Worm (Caenorhabditis elegans) whole organism, L1 larva: ENCODE results near the gene parn-2.

Experiments used
- C04F5.9 ChIP-seq: sonication (generic microtip); optimal IDR thresholded peaks from 2 replicates; lab custom pipeline; 2016; ENCODE audit warnings: missing genetic modification characterization, missing compliant biosample characterization
- Y116A8C.19 ChIP-seq: sonication (generic microtip); optimal IDR thresholded peaks from 2 replicates; lab custom pipeline; 2016; ENCODE audit warnings: missing compliant biosample characterization, missing genetic modification characterization, borderline replicate concordance
- aha-1 ChIP-seq: fragments of 150-350 bp; optimal IDR thresholded peaks from 2 replicates; lab custom pipeline; 2014; ENCODE audit warnings: missing biosample characterization, missing genetic modification characterization
- alr-1 ChIP-seq: fragments of 200-800 bp; sonication (Bioruptor generic); optimal IDR thresholded peaks from 2 replicates; lab custom pipeline; 2018; ENCODE audit warnings: borderline replicate concordance, mild to moderate bottlenecking, missing genetic modification characterization, missing compliant biosample characterization
- ama-1 ChIP-seq: fragments of 150-350 bp; optimal IDR thresholded peaks from 2 replicates; lab custom pipeline; 2014
- blmp-1 ChIP-seq: fragments of 150-350 bp; optimal IDR thresholded peaks from 2 replicates; lab custom pipeline; 2014; ENCODE audit warnings: missing biosample characterization, missing genetic modification characterization
- ceh-8 ChIP-seq: fragments of 200-800 bp; sonication (Bioruptor generic); optimal IDR thresholded peaks from 2 replicates; lab custom pipeline; 2018; ENCODE audit warnings: mild to moderate bottlenecking, missing genetic modification characterization, moderate library complexity, missing compliant biosample characterization
- ceh-82 ChIP-seq, 3 experiments: fragments of 150-350 bp in 1 of 3; sonication (generic microtip) in 2 of 3; optimal IDR thresholded peaks; 2 replicates each; lab custom pipeline; 2014 to 2017; ENCODE audit warnings: missing biosample characterization in 3 of 3, missing genetic modification characterization in 3 of 3
- ceh-90 ChIP-seq: sonication (generic microtip); optimal IDR thresholded peaks from 2 replicates; lab custom pipeline; 2016; ENCODE audit warnings: missing genetic modification characterization, missing compliant biosample characterization
- dpl-1 ChIP-seq, 3 experiments: fragments of 150-350 bp in 2 of 3; sonication (generic microtip) in 1 of 3; optimal IDR thresholded peaks; 2 replicates each; lab custom pipeline; 2014 to 2017; ENCODE audit warnings: missing biosample characterization in 3 of 3, missing genetic modification characterization in 3 of 3, missing genetic modification reagents in 3 of 3
- efl-1 ChIP-seq, 4 experiments: fragments of 150-350 bp; optimal IDR thresholded peaks in 3 of 4; peaks in 1 of 4; 1 replicate in 1 of 4; 2 replicates in 3 of 4; lab custom pipeline; 2014; ENCODE audit warnings: missing biosample characterization in 2 of 4, missing genetic modification characterization in 2 of 4, missing genetic modification reagents in 2 of 4
- egl-13 ChIP-seq: sonication (generic microtip); optimal IDR thresholded peaks from 2 replicates; lab custom pipeline; 2016; ENCODE audit warnings: missing genotype, missing genetic modification reagents, missing genetic modification characterization, missing compliant biosample characterization
- egl-27 ChIP-seq, 2 experiments: fragments of 150-350 bp in 1 of 2; sonication (generic microtip); optimal IDR thresholded peaks; 3 replicates each; lab custom pipeline; 2017 to 2018; ENCODE audit warnings: missing biosample characterization in 2 of 2, missing genetic modification characterization in 2 of 2, missing genetic modification reagents in 2 of 2
- elt-3 ChIP-seq, 6 experiments: fragments of 150-350 bp in 1 of 6; sonication (generic microtip); optimal IDR thresholded peaks; 2 replicates each; lab custom pipeline; 2017 to 2018; ENCODE audit warnings: missing biosample characterization in 6 of 6, missing genetic modification characterization in 6 of 6, inconsistent platforms in 1 of 6
- fkh-4 ChIP-seq: sonication (generic microtip); optimal IDR thresholded peaks from 2 replicates; lab custom pipeline; 2016; ENCODE audit warnings: missing compliant biosample characterization, missing genetic modification characterization, borderline replicate concordance
- fkh-8 ChIP-seq: sonication (generic microtip); optimal IDR thresholded peaks from 2 replicates; lab custom pipeline; 2016; ENCODE audit warnings: mild to moderate bottlenecking, missing genetic modification characterization, missing compliant biosample characterization
- grh-1 ChIP-seq: fragments of 200-800 bp; sonication (Bioruptor generic); IDR thresholded peaks from 2 replicates; pipeline ENCODE4 v1.3.6; 2022; ENCODE audit warnings: missing genetic modification reagents, missing genetic modification characterization, missing compliant biosample characterization
- hlh-4 ChIP-seq: sonication (generic microtip); optimal IDR thresholded peaks from 2 replicates; lab custom pipeline; 2016; ENCODE audit warnings: mild to moderate bottlenecking, missing genetic modification characterization, missing compliant biosample characterization
- hpl-2 ChIP-seq: fragments of 150-350 bp; optimal IDR thresholded peaks from 2 replicates; lab custom pipeline; 2014; ENCODE audit warnings: missing biosample characterization, missing genetic modification reagents, missing genetic modification characterization
- isw-1 ChIP-seq: fragments of 200-800 bp; sonication (Bioruptor generic); IDR thresholded peaks from 2 replicates; pipeline ENCODE4 v1.3.6; 2022; ENCODE audit warnings: missing genetic modification characterization, missing compliant biosample characterization
- lin-13 ChIP-seq: fragments of 150-350 bp; optimal IDR thresholded peaks from 2 replicates; lab custom pipeline; 2014; ENCODE audit warnings: missing biosample characterization, missing genetic modification reagents, missing genetic modification characterization
- lin-39 ChIP-seq: fragments of 150-350 bp; optimal IDR thresholded peaks from 2 replicates; lab custom pipeline; 2014; ENCODE audit warnings: missing biosample characterization, missing genetic modification reagents, missing genetic modification characterization
- mdl-1 ChIP-seq, 2 experiments: fragments of 150-350 bp; optimal IDR thresholded peaks; 2 replicates each; lab custom pipeline; 2014 to 2017; ENCODE audit warnings: missing biosample characterization in 2 of 2, missing genetic modification characterization in 2 of 2, inconsistent platforms in 1 of 2
- mef-2 ChIP-seq: fragments of 150-350 bp; optimal IDR thresholded peaks from 2 replicates; lab custom pipeline; 2014; ENCODE audit warnings: missing biosample characterization, missing genetic modification characterization
- nhr-11 ChIP-seq: fragments of 150-350 bp; optimal IDR thresholded peaks from 2 replicates; lab custom pipeline; 2014; ENCODE audit warnings: missing biosample characterization, missing genetic modification characterization
- nhr-12 ChIP-seq: sonication (generic microtip); optimal IDR thresholded peaks from 2 replicates; lab custom pipeline; 2017; ENCODE audit warnings: missing biosample characterization, missing genetic modification characterization
- nhr-19 ChIP-seq: fragments of 200-800 bp; sonication (Bioruptor generic); conservative IDR thresholded peaks from 2 replicates; pipeline ENCODE4 v1.3.6; 2022; ENCODE audit warnings: missing genetic modification characterization, missing compliant biosample characterization
- nhr-237 ChIP-seq: fragments of 150-350 bp; optimal IDR thresholded peaks from 2 replicates; lab custom pipeline; 2014; ENCODE audit warnings: missing biosample characterization, missing genetic modification characterization
- nhr-47 ChIP-seq: sonication (generic microtip); optimal IDR thresholded peaks from 2 replicates; lab custom pipeline; 2016; ENCODE audit warnings: mild to moderate bottlenecking, missing genetic modification characterization, moderate library complexity, missing compliant biosample characterization
- nhr-71 ChIP-seq: sonication (generic microtip); optimal IDR thresholded peaks from 2 replicates; lab custom pipeline; 2016; ENCODE audit warnings: mild to moderate bottlenecking, missing genetic modification characterization, moderate library complexity, missing compliant biosample characterization
- nhr-76 ChIP-seq: sonication (generic microtip); optimal IDR thresholded peaks from 2 replicates; lab custom pipeline; 2017; ENCODE audit warnings: missing biosample characterization, missing genetic modification characterization
- nhr-84 ChIP-seq: sonication (generic microtip); optimal IDR thresholded peaks from 2 replicates; lab custom pipeline; 2017; ENCODE audit warnings: missing biosample characterization, missing genetic modification characterization
- nhr-85 ChIP-seq: sonication (generic microtip); peaks from one replicate; lab custom pipeline; 2016; ENCODE audit warnings: missing genetic modification characterization, inconsistent platforms, missing compliant biosample characterization
- nhr-90 ChIP-seq: sonication (generic microtip); optimal IDR thresholded peaks from 2 replicates; lab custom pipeline; 2016; ENCODE audit warnings: mild to moderate bottlenecking, missing genetic modification characterization, missing compliant biosample characterization; ENCODE audit not compliant: poor library complexity
- pag-3 ChIP-seq: sonication (generic microtip); optimal IDR thresholded peaks from 2 replicates; lab custom pipeline; 2017; ENCODE audit warnings: missing genetic modification characterization, mild to moderate bottlenecking, missing compliant biosample characterization, antibody characterized with exemption, borderline replicate concordance; ENCODE audit not compliant: insufficient read depth
- pax-3 ChIP-seq: fragments of 200-800 bp; sonication (Bioruptor generic); optimal IDR thresholded peaks from 2 replicates; lab custom pipeline; 2018; ENCODE audit warnings: mild to moderate bottlenecking, missing genetic modification characterization, moderate library complexity, missing compliant biosample characterization
- rnt-1 ChIP-seq: sonication (generic microtip); optimal IDR thresholded peaks from 2 replicates; lab custom pipeline; 2016; ENCODE audit warnings: mild to moderate bottlenecking, missing genetic modification characterization, moderate library complexity, missing compliant biosample characterization
- skn-1 ChIP-seq: fragments of 150-350 bp; optimal IDR thresholded peaks from 2 replicates; lab custom pipeline; 2014; ENCODE audit warnings: missing biosample characterization, missing genetic modification characterization
- snpc-4 ChIP-seq: fragments of 150-350 bp; optimal IDR thresholded peaks from 2 replicates; lab custom pipeline; 2014; ENCODE audit warnings: missing biosample characterization, missing genetic modification characterization
- snu-23 ChIP-seq: sonication (generic microtip); optimal IDR thresholded peaks from 2 replicates; lab custom pipeline; 2016; ENCODE audit warnings: missing genetic modification characterization, missing compliant biosample characterization
- sox-4 ChIP-seq: sonication (generic microtip); optimal IDR thresholded peaks from 2 replicates; lab custom pipeline; 2016; ENCODE audit warnings: missing genetic modification characterization, missing compliant biosample characterization
- sup-37 ChIP-seq: fragments of 200-800 bp; sonication (Bioruptor generic); optimal IDR thresholded peaks from 2 replicates; lab custom pipeline; 2018; ENCODE audit warnings: mild to moderate bottlenecking, missing genetic modification characterization, missing compliant biosample characterization
- swsn-7 ChIP-seq: sonication (generic microtip); optimal IDR thresholded peaks from 2 replicates; lab custom pipeline; 2016; ENCODE audit warnings: missing genetic modification characterization, missing compliant biosample characterization
- tbx-2 ChIP-seq: sonication (generic microtip); optimal IDR thresholded peaks from 2 replicates; lab custom pipeline; 2016; ENCODE audit warnings: missing genetic modification characterization, missing compliant biosample characterization
- tlp-1 ChIP-seq: fragments of 150-350 bp; optimal IDR thresholded peaks from 2 replicates; lab custom pipeline; 2014; ENCODE audit warnings: missing biosample characterization, missing genetic modification characterization
- unc-62 ChIP-seq: fragments of 150-350 bp; optimal IDR thresholded peaks from 2 replicates; lab custom pipeline; 2014; ENCODE audit warnings: missing biosample characterization, missing genetic modification reagents, missing genetic modification characterization
- xbp-1 ChIP-seq: sonication (generic microtip); optimal IDR thresholded peaks from 2 replicates; lab custom pipeline; 2016; ENCODE audit warnings: missing genetic modification characterization, missing compliant biosample characterization
- zag-1 ChIP-seq: fragments of 150-350 bp; optimal IDR thresholded peaks from 2 replicates; lab custom pipeline; 2014; ENCODE audit warnings: missing biosample characterization, missing genetic modification characterization
- ztf-11 ChIP-seq, 2 experiments: sonication (generic microtip); optimal IDR thresholded peaks; 2 replicates each; lab custom pipeline; 2016 to 2017; ENCODE audit warnings: missing genetic modification characterization in 2 of 2, missing biosample characterization in 1 of 2, missing compliant biosample characterization in 1 of 2

The parn-2 gene

DNA sequence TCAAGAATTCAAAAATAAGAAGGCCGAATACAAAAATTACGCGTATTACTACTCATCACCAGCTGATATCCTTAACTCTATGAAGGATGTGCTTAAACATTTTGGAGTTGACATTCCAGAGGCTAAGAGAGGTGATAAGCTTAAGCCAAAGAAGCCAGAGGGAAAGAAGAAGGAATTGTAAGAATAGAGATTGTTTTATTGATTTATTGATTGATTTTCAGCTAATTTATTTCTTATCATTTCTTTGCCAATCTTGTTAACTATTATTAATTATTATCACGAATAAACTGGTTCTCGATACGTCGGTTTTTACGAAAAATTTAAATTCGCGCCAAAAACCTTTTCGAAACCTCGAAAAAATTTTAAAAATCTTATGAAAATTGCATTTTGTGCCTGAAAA lies 14.6 kb downstream of the parn-2 start:
- TF ChIP-seq mef-2 (tag; lab: Kevin White, UChicago) (no peak), nhr-47 (no peak), snpc-4 (no peak), alr-1 (tag; lab: Kevin White, UChicago) (no peak), ceh-82 (tag; optimal IDR thresholded peaks at IDR 0.05; lab: Kevin White, UChicago) (no peak), ceh-8 (GFP tag; lab: Kevin White, UChicago) (no peak), lin-13 (GFP tag; lab: Kevin White, UChicago) (no peak), rnt-1 (tag; lab: Kevin White, UChicago) (no peak), xbp-1 (no peak), lin-39 (tag; lab: Kevin White, UChicago) (no peak), nhr-76 (no peak), hpl-2 (no peak), fkh-8 (tag; lab: Kevin White, UChicago) (no peak), hlh-4 (tag; lab: Kevin White, UChicago) (no peak), elt-3 (tag; optimal IDR thresholded peaks at IDR 0.05; lab: Kevin White, UChicago) (no peak), fkh-4 (tag; lab: Kevin White, UChicago) (no peak), zag-1 (tag; lab: Kevin White, UChicago) (no peak), pax-3 (tag; lab: Kevin White, UChicago) (no peak)

DNA sequence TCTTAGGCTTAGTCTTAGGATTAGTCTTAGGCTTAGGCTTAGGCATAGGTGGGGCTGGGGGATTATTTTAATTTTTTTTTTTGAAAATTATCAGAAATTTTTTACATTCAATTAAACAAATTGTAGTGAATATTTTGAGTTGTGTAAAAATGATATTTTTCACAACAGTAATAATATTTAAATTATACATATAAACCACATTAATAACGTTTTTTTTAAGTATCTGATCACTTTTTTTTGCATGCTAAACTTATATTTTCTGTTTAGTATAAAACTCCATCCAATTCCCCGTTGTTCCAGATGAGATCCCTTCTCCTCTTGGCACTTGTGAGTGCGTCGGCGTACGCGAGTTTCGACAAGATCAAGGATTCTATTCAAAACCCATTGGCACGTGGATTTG lies 16.3 kb downstream of the parn-2 start, which contains the start of gene txdc-12.1:
Gene txdc-12.1, plus strand, starts transcription at position 301 of the 400 bp plus-strand sequence.
- no peak for TF ChIP-seq pag-3 (tag; lab: Kevin White, UChicago)
- no peak for TF ChIP-seq pax-3 (tag; lab: Kevin White, UChicago)
- TF ChIP-seq nhr-11 = no peak
- TF ChIP-seq grh-1 (GFP tag; lab: Robert Waterston, UW) = no peak
- TF ChIP-seq dpl-1 (GFP tag; optimal IDR thresholded peaks at IDR 0.05; lab: Kevin White, UChicago) = no peak
- no peak for TF ChIP-seq elt-3 (tag; optimal IDR thresholded peaks at IDR 0.05; lab: Kevin White, UChicago)
- no peak for TF ChIP-seq ceh-90
- no peak for TF ChIP-seq ama-1
- no peak for TF ChIP-seq C04F5.9 (tag; lab: Kevin White, UChicago)
- TF ChIP-seq tlp-1 (tag; lab: Kevin White, UChicago) = no peak
- TF ChIP-seq aha-1 (tag; lab: Kevin White, UChicago) = no peak
- TF ChIP-seq sox-4 (tag; lab: Kevin White, UChicago) = no peak
- no peak for TF ChIP-seq sup-37 (GFP tag; lab: Kevin White, UChicago)
- no peak for TF ChIP-seq skn-1 (tag; lab: Kevin White, UChicago)
- TF ChIP-seq nhr-12 = no peak
- no peak for TF ChIP-seq unc-62 (GFP tag; lab: Kevin White, UChicago)

DNA sequence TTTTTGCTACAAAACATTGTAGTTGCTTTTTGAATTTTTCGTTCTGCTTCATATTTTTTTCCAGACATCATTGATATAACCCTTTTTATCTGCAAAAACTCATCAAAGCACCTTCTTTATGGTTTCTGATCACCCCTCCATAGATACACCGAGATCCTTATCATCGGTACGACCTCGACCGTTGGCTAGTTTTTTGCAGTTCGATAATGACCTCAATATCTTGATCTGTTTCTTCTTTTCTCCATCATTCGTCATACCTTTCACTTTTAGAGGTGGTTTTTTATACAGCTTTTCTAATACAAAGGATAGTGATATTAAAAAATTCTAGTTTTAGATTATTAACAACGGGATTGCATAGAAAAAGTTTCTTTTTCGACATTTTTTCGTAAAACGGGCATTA lies 17.0 kb downstream of the parn-2 start:
- TF ChIP-seq egl-13 = no peak
- no peak for TF ChIP-seq fkh-8 (tag; lab: Kevin White, UChicago)
- no peak for TF ChIP-seq Y116A8C.19 (tag; lab: Kevin White, UChicago)
- no peak for TF ChIP-seq efl-1 (optimal IDR thresholded peaks at IDR 0.05; lab: Kevin White, UChicago)
- no peak for TF ChIP-seq efl-1 (GFP tag; optimal IDR thresholded peaks at IDR 0.05 in 1 of 2; lab: Kevin White, UChicago)
- TF ChIP-seq nhr-71 = peak; percentile 33
- TF ChIP-seq ztf-11 (tag; optimal IDR thresholded peaks at IDR 0.05; lab: Kevin White, UChicago) = no peak
- no peak for TF ChIP-seq nhr-90
- TF ChIP-seq blmp-1 (tag; lab: Kevin White, UChicago) = peak; percentile 96
- TF ChIP-seq pax-3 (tag; lab: Kevin White, UChicago) = no peak
- TF ChIP-seq snu-23 (GFP tag; lab: Kevin White, UChicago) = peak; percentile 18
- peak; percentile 41 for TF ChIP-seq nhr-84 (tag; lab: Kevin White, UChicago)
- no peak for TF ChIP-seq tbx-2 (tag; lab: Kevin White, UChicago)
- no peak for TF ChIP-seq pag-3 (tag; lab: Kevin White, UChicago)
- TF ChIP-seq elt-3 (tag; optimal IDR thresholded peaks at IDR 0.05; lab: Kevin White, UChicago) = peak in 4 of 6 experiments; percentile 43 to 56 (median 54)
- no peak for TF ChIP-seq nhr-11
- peak; percentile 87 for TF ChIP-seq nhr-85 (tag; lab: Kevin White, UChicago)
- TF ChIP-seq ceh-90 = no peak
- no peak for TF ChIP-seq fkh-4 (tag; lab: Kevin White, UChicago)
- TF ChIP-seq alr-1 (tag; lab: Kevin White, UChicago) = no peak
- no peak for TF ChIP-seq egl-27 (tag; optimal IDR thresholded peaks at IDR 0.05; lab: Kevin White, UChicago)
- TF ChIP-seq swsn-7 (tag; lab: Kevin White, UChicago) = no peak
- no peak for TF ChIP-seq isw-1 (GFP tag; lab: Robert Waterston, UW)
- no peak for TF ChIP-seq nhr-19
- no peak for TF ChIP-seq mdl-1 (tag; optimal IDR thresholded peaks at IDR 0.05; lab: Kevin White, UChicago)
- no peak for TF ChIP-seq nhr-237
